Fruit fly (Drosophila melanogaster) whole organism: Measurements from ENCODE around the gene Uck.

Experiments used
- EcR ChIP-seq, 2 experiments: fragments of >200 bp; optimal IDR thresholded peaks; 2 replicates each; lab custom pipeline; 2017; ENCODE audit warnings: missing biosample characterization in 2 of 2, missing genetic modification characterization in 2 of 2, missing genetic modification reagents in 2 of 2
- pan ChIP-seq: fragments of >200 bp; optimal IDR thresholded peaks from 2 replicates; lab custom pipeline; 2017
- psq ChIP-seq: fragments of >200 bp; optimal IDR thresholded peaks from 2 replicates; lab custom pipeline; 2017

DNA sequence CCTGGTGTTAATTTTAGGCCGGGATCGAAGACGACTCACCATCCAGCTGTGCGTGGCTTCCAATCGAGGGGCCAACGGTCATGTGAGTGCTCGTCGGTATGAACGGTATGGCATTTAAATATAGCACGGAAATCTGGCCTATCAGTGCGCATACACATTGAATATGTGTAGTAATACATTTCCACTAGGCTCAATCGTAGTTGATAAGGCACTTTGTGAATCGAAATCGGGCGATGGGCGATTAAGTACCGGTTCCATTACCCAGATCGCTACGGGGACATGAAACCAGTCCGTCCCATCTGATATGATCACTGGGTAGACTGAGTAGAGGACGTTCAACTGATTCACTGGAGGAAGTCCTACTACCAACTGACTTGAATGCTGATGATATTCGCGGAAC is 4.5 kb upstream of the Uck start:
- TF ChIP-seq psq (lab: Kevin White, UChicago) (no peak), pan (no peak), EcR (GFP tag; optimal IDR thresholded peaks at IDR 0.05; lab: Kevin White, UChicago) (no peak)
